Worm (Caenorhabditis elegans) whole organism, late embryonic: Measurements from ENCODE around the gene M04B2.6.

Experiments used
- C08G9.2 ChIP-seq: sonication (generic microtip); optimal IDR thresholded peaks from 2 replicates; lab custom pipeline; 2016; ENCODE audit warnings: mild to moderate bottlenecking, missing genetic modification characterization, moderate library complexity, missing compliant biosample characterization
- C38D4.7 ChIP-seq: fragments of 200-800 bp; sonication (Bioruptor generic); optimal IDR thresholded peaks from 2 replicates; lab custom pipeline; 2018; ENCODE audit warnings: mild to moderate bottlenecking, missing genetic modification characterization, moderate library complexity, missing compliant biosample characterization
- T23F11.4 ChIP-seq: fragments of 200-800 bp; sonication (Bioruptor generic); optimal IDR thresholded peaks from 2 replicates; lab custom pipeline; 2018; ENCODE audit warnings: mild to moderate bottlenecking, missing genetic modification characterization, missing compliant biosample characterization
- ahr-1 ChIP-seq: sonication (generic microtip); optimal IDR thresholded peaks from 2 replicates; lab custom pipeline; 2016; ENCODE audit warnings: missing genetic modification characterization, missing compliant biosample characterization
- ceh-18 ChIP-seq: sonication (generic microtip); optimal IDR thresholded peaks from 2 replicates; lab custom pipeline; 2016; ENCODE audit warnings: missing genetic modification characterization, missing compliant biosample characterization
- ceh-19 ChIP-seq: fragments of 200-800 bp; sonication (Bioruptor generic); optimal IDR thresholded peaks from 2 replicates; lab custom pipeline; 2018; ENCODE audit warnings: mild to moderate bottlenecking, missing genetic modification characterization, missing compliant biosample characterization
- ceh-2 ChIP-seq: sonication (generic microtip); optimal IDR thresholded peaks from 2 replicates; lab custom pipeline; 2016; ENCODE audit warnings: missing genotype, missing genetic modification characterization, missing compliant biosample characterization
- ceh-22 ChIP-seq: sonication (generic microtip); optimal IDR thresholded peaks from 2 replicates; lab custom pipeline; 2017; ENCODE audit warnings: missing biosample characterization, missing genetic modification characterization
- ceh-24 ChIP-seq: sonication (generic microtip); optimal IDR thresholded peaks from 2 replicates; lab custom pipeline; 2016; ENCODE audit warnings: mild to moderate bottlenecking, missing genetic modification characterization, missing compliant biosample characterization
- ceh-30 ChIP-seq: fragments of 150-350 bp; optimal IDR thresholded peaks from 2 replicates; lab custom pipeline; 2014; ENCODE audit warnings: missing biosample characterization, missing genetic modification characterization
- ceh-31 ChIP-seq: sonication (generic microtip); optimal IDR thresholded peaks from 2 replicates; lab custom pipeline; 2016; ENCODE audit warnings: missing genetic modification characterization, missing compliant biosample characterization
- ceh-34 ChIP-seq: sonication (generic microtip); optimal IDR thresholded peaks from 2 replicates; lab custom pipeline; 2016; ENCODE audit warnings: mild to moderate bottlenecking, missing genetic modification characterization, missing compliant biosample characterization
- ceh-48 ChIP-seq: sonication (generic microtip); optimal IDR thresholded peaks from 2 replicates; lab custom pipeline; 2016; ENCODE audit warnings: missing genetic modification characterization, inconsistent platforms, missing compliant biosample characterization
- ceh-6 ChIP-seq: fragments of 200-800 bp; sonication (Bioruptor generic); optimal IDR thresholded peaks from 2 replicates; lab custom pipeline; 2018; ENCODE audit warnings: mild to moderate bottlenecking, missing genetic modification characterization, missing compliant biosample characterization
- ceh-9 ChIP-seq: sonication (generic microtip); optimal IDR thresholded peaks from 2 replicates; lab custom pipeline; 2016; ENCODE audit warnings: mild to moderate bottlenecking, missing genetic modification characterization, inconsistent platforms, missing compliant biosample characterization
- dmd-4 ChIP-seq: sonication (generic microtip); optimal IDR thresholded peaks from 2 replicates; lab custom pipeline; 2016; ENCODE audit warnings: borderline replicate concordance, missing genetic modification characterization, missing compliant biosample characterization
- dve-1 ChIP-seq: sonication (generic microtip); optimal IDR thresholded peaks from 2 replicates; lab custom pipeline; 2017; ENCODE audit warnings: antibody characterized with exemption, mild to moderate bottlenecking, missing genetic modification characterization, missing compliant biosample characterization
- elt-2 ChIP-seq: sonication (generic microtip); optimal IDR thresholded peaks from 2 replicates; lab custom pipeline; 2016; ENCODE audit warnings: missing genetic modification reagents, missing genetic modification characterization, missing compliant biosample characterization
- elt-4 ChIP-seq: sonication (generic microtip); optimal IDR thresholded peaks from 2 replicates; lab custom pipeline; 2016; ENCODE audit warnings: missing genetic modification characterization, missing compliant biosample characterization
- eyg-1 ChIP-seq: sonication (generic microtip); optimal IDR thresholded peaks from 2 replicates; lab custom pipeline; 2016; ENCODE audit warnings: missing genotype, missing genetic modification characterization, missing compliant biosample characterization
- fax-1 ChIP-seq: sonication (generic microtip); optimal IDR thresholded peaks from 2 replicates; lab custom pipeline; 2016; ENCODE audit warnings: missing genotype, missing genetic modification characterization, missing compliant biosample characterization
- fkh-10 ChIP-seq: fragments of 150-350 bp; optimal IDR thresholded peaks from 2 replicates; lab custom pipeline; 2014; ENCODE audit warnings: missing biosample characterization, missing genetic modification reagents, missing genetic modification characterization
- fkh-6 ChIP-seq: sonication (generic microtip); optimal IDR thresholded peaks from 2 replicates; lab custom pipeline; 2016; ENCODE audit warnings: missing genetic modification characterization, missing compliant biosample characterization
- gmeb-2 ChIP-seq: sonication (generic microtip); optimal IDR thresholded peaks from 2 replicates; lab custom pipeline; 2016; ENCODE audit warnings: missing genetic modification characterization, inconsistent platforms, missing compliant biosample characterization
- hlh-15 ChIP-seq: sonication (generic microtip); optimal IDR thresholded peaks from 2 replicates; lab custom pipeline; 2016; ENCODE audit warnings: missing genetic modification characterization, missing compliant biosample characterization
- hlh-30 ChIP-seq: sonication (generic microtip); optimal IDR thresholded peaks from 2 replicates; lab custom pipeline; 2017; ENCODE audit warnings: antibody characterized with exemption, missing genetic modification characterization, missing compliant biosample characterization; ENCODE audit not compliant: insufficient read depth
- hlh-6 ChIP-seq: sonication (generic microtip); optimal IDR thresholded peaks from 2 replicates; lab custom pipeline; 2016; ENCODE audit warnings: missing genotype, missing genetic modification characterization, missing compliant biosample characterization
- hlh-8 ChIP-seq: sonication (generic microtip); optimal IDR thresholded peaks from 2 replicates; lab custom pipeline; 2016; ENCODE audit warnings: missing genotype, missing genetic modification characterization, missing compliant biosample characterization
- lim-6 ChIP-seq: sonication (generic microtip); optimal IDR thresholded peaks from 2 replicates; lab custom pipeline; 2016; ENCODE audit warnings: missing genetic modification characterization, missing compliant biosample characterization
- lin-11 ChIP-seq: fragments of 200-800 bp; sonication (Bioruptor generic); optimal IDR thresholded peaks from 2 replicates; lab custom pipeline; 2018; ENCODE audit warnings: mild to moderate bottlenecking, missing genetic modification characterization, missing compliant biosample characterization
- madf-2 ChIP-seq: sonication (generic microtip); optimal IDR thresholded peaks from 2 replicates; lab custom pipeline; 2017; ENCODE audit warnings: missing genetic modification characterization, missing compliant biosample characterization
- nfya-1 ChIP-seq: sonication (generic microtip); optimal IDR thresholded peaks from 2 replicates; lab custom pipeline; 2017; ENCODE audit warnings: missing genetic modification characterization, mild to moderate bottlenecking, missing compliant biosample characterization, antibody characterized with exemption, moderate library complexity
- nhr-11 ChIP-seq: fragments of 150-350 bp; optimal IDR thresholded peaks from 2 replicates; lab custom pipeline; 2014; ENCODE audit warnings: missing biosample characterization, missing genetic modification characterization
- nhr-232 ChIP-seq: sonication (generic microtip); optimal IDR thresholded peaks from 2 replicates; lab custom pipeline; 2016; ENCODE audit warnings: missing genetic modification characterization, missing compliant biosample characterization
- npax-4 ChIP-seq: sonication (generic microtip); optimal IDR thresholded peaks from 2 replicates; lab custom pipeline; 2016; ENCODE audit warnings: missing genetic modification characterization, missing compliant biosample characterization
- pat-9 ChIP-seq: fragments of 200-800 bp; sonication (Bioruptor generic); optimal IDR thresholded peaks from 2 replicates; lab custom pipeline; 2018; ENCODE audit warnings: mild to moderate bottlenecking, missing genetic modification characterization, moderate library complexity, missing compliant biosample characterization
- pax-1 ChIP-seq: fragments of 150-350 bp; optimal IDR thresholded peaks from 2 replicates; lab custom pipeline; 2014; ENCODE audit warnings: missing biosample characterization, missing genetic modification characterization
- ref-2 ChIP-seq: sonication (generic microtip); optimal IDR thresholded peaks from 2 replicates; lab custom pipeline; 2016; ENCODE audit warnings: missing genetic modification characterization, missing compliant biosample characterization
- rnt-1 ChIP-seq: sonication (generic microtip); optimal IDR thresholded peaks from 2 replicates; lab custom pipeline; 2016; ENCODE audit warnings: missing genetic modification characterization, missing compliant biosample characterization
- sdc-2 ChIP-seq: sonication (generic microtip); optimal IDR thresholded peaks from 2 replicates; lab custom pipeline; 2016; ENCODE audit warnings: missing genotype, missing genetic modification characterization, missing compliant biosample characterization
- sox-4 ChIP-seq: sonication (generic microtip); optimal IDR thresholded peaks from 2 replicates; lab custom pipeline; 2017; ENCODE audit warnings: mild to moderate bottlenecking, missing genetic modification characterization, inconsistent platforms, missing compliant biosample characterization
- tbx-7 ChIP-seq: sonication (generic microtip); optimal IDR thresholded peaks from 2 replicates; lab custom pipeline; 2016; ENCODE audit warnings: missing genotype, missing genetic modification characterization, missing compliant biosample characterization
- ttx-3 ChIP-seq: sonication (generic microtip); optimal IDR thresholded peaks from 2 replicates; lab custom pipeline; 2016; ENCODE audit warnings: missing genetic modification reagents, missing genetic modification characterization, missing compliant biosample characterization
- unc-3 ChIP-seq, 2 experiments: fragments of 200-800 bp in 1 of 2; sonication (Bioruptor generic) in 1 of 2; sonication (generic microtip) in 1 of 2; conservative IDR thresholded peaks in 1 of 2; optimal IDR thresholded peaks in 1 of 2; 2 replicates each; pipeline versions ENCODE4 v1.3.6 to Lab custom; 2016 to 2022; ENCODE audit warnings: missing compliant biosample characterization in 2 of 2, missing genetic modification characterization in 2 of 2, missing genetic modification reagents in 1 of 2
- unc-42 ChIP-seq: sonication (generic microtip); optimal IDR thresholded peaks from 2 replicates; lab custom pipeline; 2016; ENCODE audit warnings: missing genotype, missing genetic modification characterization, missing compliant biosample characterization
- zip-5 ChIP-seq: sonication (generic microtip); optimal IDR thresholded peaks from 2 replicates; lab custom pipeline; 2016; ENCODE audit warnings: missing genetic modification characterization, missing compliant biosample characterization
- ztf-16 ChIP-seq: sonication (generic microtip); optimal IDR thresholded peaks from 2 replicates; lab custom pipeline; 2017; ENCODE audit warnings: missing genetic modification characterization, missing compliant biosample characterization

M04B2.6 gene

ce11 chrIV:11510664-11511063 lies at the start of gene M04B2.6:
Gene M04B2.6 (minus strand): TSS chrIV:11510764.
- TF ChIP-seq unc-42 (tag; lab: Kevin White, UChicago) (peak; percentile 0), C38D4.7 (GFP tag; lab: Kevin White, UChicago) (no peak)

DNA sequence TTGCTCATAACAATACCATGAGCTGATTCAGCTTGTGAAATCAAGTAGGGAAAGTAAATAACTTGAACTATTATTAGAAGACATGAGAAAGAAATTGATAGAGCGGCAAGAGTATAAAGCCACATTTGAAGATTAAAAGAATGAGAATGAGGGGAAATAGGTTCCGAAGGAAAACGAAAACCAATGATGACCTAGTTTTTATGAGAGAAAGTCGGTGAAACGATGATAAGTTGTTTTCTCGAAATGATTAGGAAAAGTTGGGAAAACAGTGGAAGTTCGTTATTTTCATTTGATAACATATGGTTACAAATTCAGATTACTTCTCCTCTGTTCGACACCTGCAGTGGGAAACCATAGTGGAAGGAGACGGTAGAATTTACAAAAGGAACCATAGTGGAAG lies 41.2 kb upstream of the M04B2.6 start, which contains the start of gene col-128:
Gene col-128, minus strand, starts transcription at position 148 of the 400 bp plus-strand sequence.
- no peak for TF ChIP-seq T23F11.4 (GFP tag; lab: Kevin White, UChicago)
- no peak for TF ChIP-seq ahr-1
- no peak for TF ChIP-seq sox-4 (tag; lab: Kevin White, UChicago)
- TF ChIP-seq lim-6: no peak
- TF ChIP-seq fkh-10 (GFP tag; lab: Kevin White, UChicago): no peak
- TF ChIP-seq fkh-6: no peak
- no peak for TF ChIP-seq ceh-48 (tag; lab: Kevin White, UChicago)
- TF ChIP-seq unc-3 (GFP tag; conservative IDR thresholded peaks at IDR 0.05; lab: Robert Waterston, UW): no peak
- TF ChIP-seq unc-3 (tag; optimal IDR thresholded peaks at IDR 0.05; lab: Kevin White, UChicago): no peak
- TF ChIP-seq ceh-22: no peak
- TF ChIP-seq hlh-30 (tag; lab: Kevin White, UChicago): no peak
- TF ChIP-seq elt-4 (tag; lab: Kevin White, UChicago): no peak
- TF ChIP-seq ceh-24 (tag; lab: Kevin White, UChicago): no peak
- TF ChIP-seq tbx-7 (tag; lab: Kevin White, UChicago): no peak
- TF ChIP-seq pat-9 (tag; lab: Kevin White, UChicago): no peak

ce11 chrIV:11549694-11550093 lies 39.1 kb upstream of the M04B2.6 start:
- TF ChIP-seq fax-1 (tag; lab: Kevin White, UChicago): peak; percentile 75
- TF ChIP-seq madf-2 (tag; lab: Kevin White, UChicago): peak; percentile 66
- peak; percentile 77 for TF ChIP-seq ceh-19 (GFP tag; lab: Kevin White, UChicago)
- TF ChIP-seq unc-42 (tag; lab: Kevin White, UChicago): peak; percentile 46
- peak; percentile 80 for TF ChIP-seq sox-4 (tag; lab: Kevin White, UChicago)
- peak; percentile 75 for TF ChIP-seq rnt-1 (tag; lab: Kevin White, UChicago)
- peak; percentile 92 for TF ChIP-seq hlh-30 (tag; lab: Kevin White, UChicago)
- TF ChIP-seq eyg-1 (tag; lab: Kevin White, UChicago): peak; percentile 50
- peak; percentile 72 for TF ChIP-seq C08G9.2
- peak; percentile 77 for TF ChIP-seq hlh-6 (tag; lab: Kevin White, UChicago)
- TF ChIP-seq ceh-2: peak; percentile 72
- no peak for TF ChIP-seq ceh-22
- TF ChIP-seq fkh-6: peak; percentile 89
- TF ChIP-seq ttx-3 (tag; lab: Kevin White, UChicago): peak; percentile 79
- TF ChIP-seq npax-4 (tag; lab: Kevin White, UChicago): peak; percentile 67
- TF ChIP-seq nhr-232 (tag; lab: Kevin White, UChicago): peak; percentile 82
- TF ChIP-seq ztf-16 (tag; lab: Kevin White, UChicago): peak; percentile 79
- TF ChIP-seq nfya-1 (tag; lab: Kevin White, UChicago): peak; percentile 71
- no peak for TF ChIP-seq ceh-30 (tag; lab: Kevin White, UChicago)
- no peak for TF ChIP-seq nhr-11 (tag; lab: Kevin White, UChicago)
- TF ChIP-seq ceh-6 (GFP tag; lab: Kevin White, UChicago): peak; percentile 84
- peak; percentile 23 for TF ChIP-seq hlh-15
- TF ChIP-seq ceh-24 (tag; lab: Kevin White, UChicago): peak; percentile 40
- TF ChIP-seq ref-2: peak; percentile 73
- TF ChIP-seq ceh-31 (tag; lab: Kevin White, UChicago): peak; percentile 68
- TF ChIP-seq T23F11.4 (GFP tag; lab: Kevin White, UChicago): peak; percentile 76
- no peak for TF ChIP-seq dmd-4 (tag; lab: Kevin White, UChicago)
- peak; percentile 55 for TF ChIP-seq hlh-8
- TF ChIP-seq ceh-34: peak; percentile 74
- TF ChIP-seq C38D4.7 (GFP tag; lab: Kevin White, UChicago): peak; percentile 70
- TF ChIP-seq ceh-9 (tag; lab: Kevin White, UChicago): peak; percentile 51
- peak; percentile 34 for TF ChIP-seq zip-5 (tag; lab: Kevin White, UChicago)
- peak; percentile 81 for TF ChIP-seq dve-1 (tag; lab: Kevin White, UChicago)
- TF ChIP-seq gmeb-2: peak; percentile 75
- TF ChIP-seq ceh-18 (tag; lab: Kevin White, UChicago): peak; percentile 77
- TF ChIP-seq pax-1 (tag; lab: Kevin White, UChicago): no peak
- TF ChIP-seq sdc-2 (tag; lab: Kevin White, UChicago): peak; percentile 72
- peak; percentile 88 for TF ChIP-seq elt-2
- TF ChIP-seq fkh-10 (GFP tag; lab: Kevin White, UChicago): peak; percentile 83
- peak; percentile 80 for TF ChIP-seq lin-11 (tag; lab: Kevin White, UChicago)
